Fruit fly (Drosophila melanogaster) whole organism, embryonic: ENCODE measurements around the gene CG43078.

Experiments used
- BEAF-32 ChIP-seq: fragments of 200-800 bp; sonication (Bioruptor generic); optimal IDR thresholded peaks from 3 replicates; lab custom pipeline; 2017; ENCODE audit warnings: missing biosample characterization, missing genetic modification characterization, mild to moderate bottlenecking, moderate library complexity, missing genetic modification reagents
- CG10431 ChIP-seq: fragments of 200-800 bp; sonication (Bioruptor generic); optimal IDR thresholded peaks from 3 replicates; lab custom pipeline; 2018; ENCODE audit warnings: missing biosample characterization, mild to moderate bottlenecking, missing genetic modification characterization
- CG11723 ChIP-seq: fragments of 200-800 bp; sonication (Bioruptor generic); optimal IDR thresholded peaks from 2 replicates; lab custom pipeline; 2017; ENCODE audit warnings: missing biosample characterization, mild to moderate bottlenecking, missing genetic modification characterization
- CG12659 ChIP-seq: fragments of 200-800 bp; sonication (Bioruptor generic); optimal IDR thresholded peaks from 3 replicates; lab custom pipeline; 2017; ENCODE audit warnings: mild to moderate bottlenecking, missing biosample characterization, missing genetic modification reagents, missing genetic modification characterization
- CG12769 ChIP-seq: fragments of 200-800 bp; sonication (Bioruptor generic); optimal IDR thresholded peaks from 2 replicates; lab custom pipeline; 2019; ENCODE audit warnings: missing biosample characterization, mild to moderate bottlenecking, missing genetic modification characterization, moderate library complexity
- CG12942 ChIP-seq: fragments of 200-800 bp; sonication (Bioruptor generic); optimal IDR thresholded peaks from 3 replicates; lab custom pipeline; 2016; ENCODE audit warnings: missing biosample characterization, missing genetic modification characterization
- CG1529 ChIP-seq: fragments of 200-800 bp; sonication (Bioruptor generic); optimal IDR thresholded peaks from 3 replicates; lab custom pipeline; 2018; ENCODE audit warnings: missing biosample characterization, missing genetic modification characterization
- CG17829 ChIP-seq: fragments of 200-800 bp; optimal IDR thresholded peaks from 2 replicates; lab custom pipeline; 2019; ENCODE audit warnings: missing biosample characterization, mild to moderate bottlenecking, missing genetic modification characterization, moderate library complexity
- CG2202 ChIP-seq: fragments of 200-800 bp; sonication (Bioruptor generic); optimal IDR thresholded peaks from 2 replicates; lab custom pipeline; 2018; ENCODE audit warnings: missing biosample characterization, mild to moderate bottlenecking, missing genetic modification characterization
- CG2875 ChIP-seq: fragments of 200-800 bp; sonication (Bioruptor generic); optimal IDR thresholded peaks from 2 replicates; lab custom pipeline; 2017; ENCODE audit warnings: missing biosample characterization, mild to moderate bottlenecking, missing genetic modification characterization, missing genetic modification reagents
- CG31224 ChIP-seq: fragments of 200-800 bp; sonication (Bioruptor generic); IDR thresholded peaks from 2 replicates; pipeline ENCODE4 v1.3.6; 2022; ENCODE audit warnings: missing biosample characterization, missing genetic modification characterization
- CG32532 ChIP-seq: fragments of 200-800 bp; sonication (Bioruptor generic); IDR thresholded peaks from 2 replicates; pipeline ENCODE4 v1.3.6; 2022; ENCODE audit warnings: missing biosample characterization, missing genetic modification characterization
- CG33557 ChIP-seq: fragments of 200-800 bp; sonication (Bioruptor generic); optimal IDR thresholded peaks from 2 replicates; lab custom pipeline; 2019; ENCODE audit warnings: missing biosample characterization, mild to moderate bottlenecking, missing genetic modification characterization, moderate library complexity
- CG6175 ChIP-seq: fragments of 200-800 bp; sonication (Bioruptor generic); IDR thresholded peaks from 3 replicates; pipeline ENCODE4 v1.3.6; 2022; ENCODE audit warnings: missing biosample characterization, missing genetic modification characterization
- CG8290 ChIP-seq, 3 experiments: fragments of 200-800 bp; sonication (Bioruptor generic); optimal IDR thresholded peaks; 2 replicates each; lab custom pipeline; 2016 to 2019; ENCODE audit warnings: missing biosample characterization in 3 of 3, missing genetic modification characterization in 3 of 3, mild to moderate bottlenecking in 2 of 3, moderate library complexity in 1 of 3
- CG8765 ChIP-seq: fragments of 200-800 bp; sonication (Bioruptor generic); IDR thresholded peaks from 2 replicates; pipeline ENCODE4 v1.3.6; 2022; ENCODE audit warnings: missing biosample characterization, missing genetic modification characterization
- CG8944 ChIP-seq: fragments of 200-800 bp; sonication (Bioruptor generic); optimal IDR thresholded peaks from 3 replicates; lab custom pipeline; 2016; ENCODE audit warnings: missing biosample characterization, missing genetic modification characterization
- Chrac-16 ChIP-seq: fragments of 200-800 bp; sonication (Bioruptor generic); optimal IDR thresholded peaks from 3 replicates; lab custom pipeline; 2016; ENCODE audit warnings: missing biosample characterization, missing genetic modification characterization
- Dek ChIP-seq: fragments of 200-800 bp; sonication (Bioruptor generic); optimal IDR thresholded peaks from 3 replicates; lab custom pipeline; 2019; ENCODE audit warnings: missing biosample characterization, mild to moderate bottlenecking, missing genetic modification characterization, moderate library complexity
- Dfd ChIP-seq, 2 experiments: fragments of >200 bp; optimal IDR thresholded peaks; 2 replicates each; lab custom pipeline; 2017; ENCODE audit warnings: missing biosample characterization in 2 of 2, missing genetic modification characterization in 2 of 2
- Doc2 ChIP-seq: fragments of 200-800 bp; sonication (Bioruptor generic); IDR thresholded peaks from 2 replicates; pipeline ENCODE4 v1.3.6; 2022; ENCODE audit warnings: missing biosample characterization, missing genetic modification characterization
- Ets97D ChIP-seq: fragments of 200-800 bp; sonication (Bioruptor generic); optimal IDR thresholded peaks from 3 replicates; lab custom pipeline; 2016; ENCODE audit warnings: missing biosample characterization, missing genetic modification characterization
- HLHmδ ChIP-seq: fragments of 200-800 bp; sonication (Bioruptor generic); optimal IDR thresholded peaks from 2 replicates; lab custom pipeline; 2018; ENCODE audit warnings: missing biosample characterization, mild to moderate bottlenecking, missing genetic modification characterization, moderate library complexity
- Hmr ChIP-seq: fragments of 200-800 bp; sonication (Bioruptor generic); optimal IDR thresholded peaks from 3 replicates; lab custom pipeline; 2017; ENCODE audit warnings: mild to moderate bottlenecking, missing biosample characterization, missing genetic modification reagents, missing genetic modification characterization
- Kr ChIP-seq: fragments of 200-800 bp; sonication (Bioruptor generic); optimal IDR thresholded peaks from 2 replicates; lab custom pipeline; 2017; ENCODE audit warnings: missing biosample characterization, mild to moderate bottlenecking, missing genetic modification characterization
- Max ChIP-seq: fragments of 200-800 bp; sonication (Bioruptor generic); optimal IDR thresholded peaks from 2 replicates; lab custom pipeline; 2016; ENCODE audit warnings: missing biosample characterization, mild to moderate bottlenecking, missing genetic modification characterization
- Sin3A ChIP-seq: fragments of >200 bp; optimal IDR thresholded peaks from 2 replicates; lab custom pipeline; 2018
- Sry-β ChIP-seq: fragments of 200-800 bp; sonication (Bioruptor generic); optimal IDR thresholded peaks from 2 replicates; lab custom pipeline; 2018; ENCODE audit warnings: missing biosample characterization, mild to moderate bottlenecking, missing genetic modification characterization, moderate library complexity
- TFAM ChIP-seq: fragments of 200-800 bp; sonication (Bioruptor generic); optimal IDR thresholded peaks from 2 replicates; lab custom pipeline; 2017; ENCODE audit warnings: missing biosample characterization, missing genetic modification characterization, inconsistent platforms
- amos ChIP-seq: fragments of 200-800 bp; sonication (Bioruptor generic); IDR thresholded peaks from 2 replicates; pipeline ENCODE4 v1.3.6; 2022; ENCODE audit warnings: missing biosample characterization, missing genetic modification characterization; ENCODE audit not compliant: partially characterized antibody
- caup ChIP-seq: fragments of 200-800 bp; sonication (Bioruptor generic); optimal IDR thresholded peaks from 3 replicates; lab custom pipeline; 2017; ENCODE audit warnings: missing biosample characterization, mild to moderate bottlenecking, missing genetic modification characterization, moderate library complexity; ENCODE audit not compliant: severe bottlenecking
- danr ChIP-seq: fragments of 200-800 bp; sonication (Bioruptor generic); IDR thresholded peaks from 2 replicates; pipeline ENCODE4 v1.3.6; 2022; ENCODE audit warnings: missing biosample characterization, missing genetic modification characterization
- ewg ChIP-seq: fragments of 200-800 bp; sonication (Bioruptor generic); optimal IDR thresholded peaks from 3 replicates; lab custom pipeline; 2017; ENCODE audit warnings: mild to moderate bottlenecking, missing biosample characterization, missing genetic modification reagents, missing genetic modification characterization
- fd64A ChIP-seq: fragments of 200-800 bp; sonication (Bioruptor generic); optimal IDR thresholded peaks from 3 replicates; lab custom pipeline; 2018; ENCODE audit warnings: missing biosample characterization, mild to moderate bottlenecking, missing genetic modification characterization
- fu2 ChIP-seq: fragments of 200-800 bp; sonication (Bioruptor generic); optimal IDR thresholded peaks from 2 replicates; lab custom pipeline; 2016; ENCODE audit warnings: missing biosample characterization, missing genetic modification characterization
- gce ChIP-seq: fragments of 200-800 bp; sonication (Bioruptor generic); IDR thresholded peaks from 3 replicates; pipeline ENCODE4 v1.3.6; 2022; ENCODE audit warnings: missing biosample characterization, missing genetic modification characterization
- gsb-n ChIP-seq: fragments of 200-800 bp; sonication (Bioruptor generic); optimal IDR thresholded peaks from 3 replicates; lab custom pipeline; 2018; ENCODE audit warnings: missing biosample characterization, mild to moderate bottlenecking, missing genetic modification characterization
- her ChIP-seq: fragments of 200-800 bp; sonication (Bioruptor generic); optimal IDR thresholded peaks from 2 replicates; lab custom pipeline; 2016; ENCODE audit warnings: missing biosample characterization, missing genetic modification characterization
- ken ChIP-seq: fragments of 200-800 bp; sonication (Bioruptor generic); IDR thresholded peaks from 3 replicates; pipeline ENCODE4 v1.3.6; 2022; ENCODE audit warnings: missing biosample characterization, missing genetic modification characterization
- lola ChIP-seq, 3 experiments: fragments of >200 bp in 2 of 3; fragments of 200-800 bp in 1 of 3; sonication (Bioruptor generic) in 1 of 3; optimal IDR thresholded peaks; 2 replicates each; lab custom pipeline; 2017 to 2019; ENCODE audit warnings: missing biosample characterization in 3 of 3, missing genetic modification characterization in 3 of 3, mild to moderate bottlenecking in 1 of 3, moderate library complexity in 1 of 3
- nau ChIP-seq: fragments of 200-800 bp; sonication (Bioruptor generic); optimal IDR thresholded peaks from 3 replicates; lab custom pipeline; 2017; ENCODE audit warnings: missing biosample characterization, mild to moderate bottlenecking, missing genetic modification characterization, missing genetic modification reagents
- nmo ChIP-seq: fragments of 200-800 bp; sonication (Bioruptor generic); optimal IDR thresholded peaks from 2 replicates; lab custom pipeline; 2018; ENCODE audit warnings: missing biosample characterization, mild to moderate bottlenecking, missing genetic modification characterization, moderate library complexity
- odd ChIP-seq: fragments of 200-800 bp; sonication (Bioruptor generic); optimal IDR thresholded peaks from 2 replicates; lab custom pipeline; 2017; ENCODE audit warnings: missing biosample characterization, mild to moderate bottlenecking, missing genetic modification characterization
- pan ChIP-seq, 4 experiments: fragments of >200 bp in 3 of 4; fragments of 200-800 bp in 1 of 4; sonication (Bioruptor generic) in 1 of 4; optimal IDR thresholded peaks in 3 of 4; IDR thresholded peaks in 1 of 4; 2 replicates each; pipeline versions ENCODE4 v1.3.6 to Lab custom; 2017 to 2022; ENCODE audit warnings: missing biosample characterization in 2 of 4, missing genetic modification characterization in 2 of 4, mixed read lengths in 1 of 4
- psq ChIP-seq: fragments of 200-800 bp; sonication (Bioruptor generic); optimal IDR thresholded peaks from 2 replicates; lab custom pipeline; 2017; ENCODE audit warnings: missing biosample characterization, missing genetic modification characterization
- ranshi ChIP-seq: fragments of 200-800 bp; sonication (Bioruptor generic); IDR thresholded peaks from 2 replicates; pipeline ENCODE4 v1.3.6; 2022; ENCODE audit warnings: missing biosample characterization, missing genetic modification characterization
- sqz ChIP-seq: fragments of 200-800 bp; sonication (Bioruptor generic); optimal IDR thresholded peaks from 3 replicates; lab custom pipeline; 2018; ENCODE audit warnings: missing biosample characterization, mild to moderate bottlenecking, missing genetic modification characterization
- vvl ChIP-seq: fragments of 200-800 bp; sonication (Bioruptor generic); IDR thresholded peaks from 2 replicates; pipeline ENCODE4 v1.3.6; 2022; ENCODE audit warnings: missing biosample characterization, missing genetic modification characterization

Gene CG43078

DNA sequence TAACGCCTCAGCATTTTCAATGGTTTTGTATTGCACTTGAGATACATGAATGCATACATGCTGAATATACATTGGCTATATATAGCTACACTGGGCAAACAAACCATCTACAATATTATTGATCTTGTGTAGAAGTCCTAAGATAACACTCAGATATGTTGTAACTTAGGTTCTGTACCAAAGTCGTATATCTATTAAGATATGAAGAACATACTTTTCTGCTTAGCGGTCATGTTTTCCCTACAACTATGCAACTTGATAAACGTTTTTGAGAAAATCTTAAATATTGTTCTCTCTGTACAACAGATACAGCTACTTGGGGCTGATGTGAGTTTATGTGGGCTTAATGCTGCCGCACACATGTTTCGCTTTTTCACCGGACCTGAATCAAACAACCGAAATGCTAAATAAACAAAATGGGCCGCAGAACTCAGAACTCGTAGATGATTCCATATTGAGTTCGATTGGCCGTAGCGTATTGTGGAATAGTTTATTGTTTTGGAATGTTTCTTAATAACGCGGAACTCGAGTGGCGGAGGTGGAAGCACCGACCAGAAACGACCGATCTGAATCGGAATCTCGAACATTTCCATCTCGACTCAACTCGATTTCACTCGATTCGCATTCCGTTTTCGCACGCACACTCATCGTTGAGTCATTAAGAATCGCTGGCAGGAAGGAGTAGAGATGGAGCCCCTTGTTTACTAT lies 27.3 kb upstream of the CG43078 start (continued):
- TF ChIP-seq nau (GFP tag; lab: Kevin White, UChicago) (peak; percentile 50), CG8765 (GFP tag; lab: Robert Waterston, UW) (no peak), Hmr (GFP tag; lab: Kevin White, UChicago) (peak; percentile 41), CG1529 (GFP tag; lab: Kevin White, UChicago) (peak; percentile 60), CG6175 (GFP tag; lab: Robert Waterston, UW) (no peak), gsb-n (peak; percentile 60), Dek (tag; lab: Kevin White, UChicago) (no peak), CG8944 (no peak), Sry-β (GFP tag; lab: Kevin White, UChicago) (no peak), CG33557 (GFP tag; lab: Kevin White, UChicago) (peak; percentile 64), CG2202 (tag; lab: Kevin White, UChicago) (peak; percentile 53), Kr (GFP tag; lab: Kevin White, UChicago) (no peak), Doc2 (no peak), Ets97D (GFP tag; lab: Kevin White, UChicago) (no peak), vvl (peak; percentile 49; the same call in 1 of the 2 replicates), her (no peak), odd (GFP tag; lab: Kevin White, UChicago) (no peak), Chrac-16 (GFP tag; lab: Kevin White, UChicago) (peak; percentile 36), caup (GFP tag; lab: Kevin White, UChicago) (peak; percentile 28), Max (peak; percentile 32), danr (GFP tag; lab: Robert Waterston, UW) (no peak; the same call in 1 of the 2 replicates), CG31224 (no peak), pan (optimal IDR thresholded peaks at IDR 0.05; lab: Kevin White, UChicago) (no peak), pan (GFP tag; optimal IDR thresholded peaks at IDR 0.05 in 1 of 2, IDR thresholded peaks at IDR 0.05 in 1 of 2) (peak in 1 of 2 experiments; percentile 38), CG17829 (tag; lab: Kevin White, UChicago) (peak; percentile 67), CG10431 (GFP tag; lab: Kevin White, UChicago) (peak; percentile 70), CG12769 (tag; lab: Kevin White, UChicago) (peak; percentile 29), lola (GFP tag; optimal IDR thresholded peaks at IDR 0.05; lab: Kevin White, UChicago) (peak in 1 of 3 experiments; percentile 70), CG2875 (peak; percentile 57), fu2 (GFP tag; lab: Kevin White, UChicago) (no peak), HLHmδ (GFP tag; lab: Kevin White, UChicago) (no peak), CG12659 (peak; percentile 15), amos (GFP tag; lab: Robert Waterston, UW) (no peak), ewg (GFP tag; lab: Kevin White, UChicago) (peak; percentile 12), ranshi (GFP tag; lab: Robert Waterston, UW) (no peak), BEAF-32 (GFP tag; lab: Kevin White, UChicago) (no peak), CG12942 (GFP tag; lab: Kevin White, UChicago) (no peak), CG11723 (GFP tag; lab: Kevin White, UChicago) (no peak), fd64A (GFP tag; lab: Kevin White, UChicago) (peak; percentile 22), CG32532 (GFP tag; lab: Robert Waterston, UW) (no peak), Sin3A (no peak), ken (GFP tag; lab: Robert Waterston, UW) (no peak), Dfd (GFP tag; optimal IDR thresholded peaks at IDR 0.05; lab: Kevin White, UChicago) (no peak), sqz (GFP tag; lab: Kevin White, UChicago) (peak; percentile 2), gce (GFP tag; lab: Robert Waterston, UW) (no peak), nmo (GFP tag; lab: Kevin White, UChicago) (peak; percentile 50), psq (GFP tag; lab: Kevin White, UChicago) (no peak), CG8290 (GFP tag; optimal IDR thresholded peaks at IDR 0.05; lab: Kevin White, UChicago) (peak; percentile 18), CG8290 (tag; optimal IDR thresholded peaks at IDR 0.05; lab: Kevin White, UChicago) (peak in 1 of 2 experiments; percentile 37), TFAM (GFP tag; lab: Kevin White, UChicago) (no peak)
